Worm (Caenorhabditis elegans) whole organism, early embryonic: ENCODE data around the gene wdr-60.

Experiments used
- B0310.2 ChIP-seq: sonication (generic microtip); optimal IDR thresholded peaks from 2 replicates; lab custom pipeline; 2016; ENCODE audit warnings: mild to moderate bottlenecking, missing genetic modification characterization, missing compliant biosample characterization
- F13C5.2 ChIP-seq: sonication (generic microtip); optimal IDR thresholded peaks from 2 replicates; lab custom pipeline; 2017; ENCODE audit warnings: mild to moderate bottlenecking, missing genetic modification characterization, inconsistent platforms, missing compliant biosample characterization
- ama-1 ChIP-seq: fragments of 150-350 bp; optimal IDR thresholded peaks from 2 replicates; lab custom pipeline; 2014
- ceh-36 ChIP-seq: sonication (generic microtip); optimal IDR thresholded peaks from 2 replicates; lab custom pipeline; 2016; ENCODE audit warnings: missing genetic modification characterization, inconsistent platforms, missing compliant biosample characterization
- flt-1 ChIP-seq: fragments of 200-800 bp; sonication (Bioruptor generic); IDR thresholded peaks from 2 replicates; pipeline ENCODE4 v1.3.6; 2022; ENCODE audit warnings: missing genetic modification characterization, missing compliant biosample characterization
- hmbx-1 ChIP-seq: sonication (generic microtip); optimal IDR thresholded peaks from 2 replicates; lab custom pipeline; 2016; ENCODE audit warnings: mild to moderate bottlenecking, missing genetic modification characterization, missing compliant biosample characterization
- hmg-4 ChIP-seq: fragments of 200-800 bp; sonication (Bioruptor generic); optimal IDR thresholded peaks from 2 replicates; lab custom pipeline; 2018; ENCODE audit warnings: mild to moderate bottlenecking, missing genetic modification characterization, missing compliant biosample characterization
- sea-1 ChIP-seq: fragments of 200-800 bp; sonication (Bioruptor generic); conservative IDR thresholded peaks from 2 replicates; pipeline ENCODE4 v1.3.6; 2022; ENCODE audit warnings: missing genetic modification characterization, missing compliant biosample characterization
- tra-4 ChIP-seq: sonication (generic microtip); optimal IDR thresholded peaks from 2 replicates; lab custom pipeline; 2017; ENCODE audit warnings: missing genetic modification characterization, missing compliant biosample characterization

ce11 chrIII:5020924-5021323 lies 33.9 kb downstream of the wdr-60 start, which contains the start of gene mdt-11:
- TF ChIP-seq flt-1 (GFP tag; lab: Robert Waterston, UW) (no peak), ama-1 (lab: Kevin White, UChicago) (no peak), hmg-4 (GFP tag; lab: Kevin White, UChicago) (no peak), F13C5.2 (tag; lab: Kevin White, UChicago) (no peak), hmbx-1 (tag; lab: Kevin White, UChicago) (no peak), B0310.2 (tag; lab: Kevin White, UChicago) (no peak), tra-4 (tag; lab: Kevin White, UChicago) (no peak), ceh-36 (tag; lab: Kevin White, UChicago) (no peak), sea-1 (GFP tag; lab: Robert Waterston, UW) (no peak)
